Fruit fly (Drosophila melanogaster) whole organism, embryonic: Measurements from ENCODE around the gene Hr78.

Experiments used
- Bteb2 ChIP-seq: fragments of 200-800 bp; sonication (Bioruptor generic); optimal IDR thresholded peaks from 2 replicates; lab custom pipeline; 2016; ENCODE audit warnings: missing biosample characterization, missing genetic modification characterization
- CG10321 ChIP-seq: fragments of 200-800 bp; sonication (Bioruptor generic); IDR thresholded peaks from 2 replicates; pipeline ENCODE4 v1.3.6; 2022; ENCODE audit warnings: missing biosample characterization, missing genetic modification characterization
- CG12104 ChIP-seq: fragments of 200-800 bp; sonication (Bioruptor generic); optimal IDR thresholded peaks from 3 replicates; lab custom pipeline; 2016; ENCODE audit warnings: missing biosample characterization, missing genetic modification characterization
- CG13424 ChIP-seq: fragments of 200-800 bp; sonication (Bioruptor generic); optimal IDR thresholded peaks from 2 replicates; lab custom pipeline; 2019; ENCODE audit warnings: missing biosample characterization, mild to moderate bottlenecking, missing genetic modification characterization, moderate library complexity
- CG15601 ChIP-seq: fragments of 200-800 bp; sonication (Bioruptor generic); optimal IDR thresholded peaks from 3 replicates; lab custom pipeline; 2019; ENCODE audit warnings: missing biosample characterization, mild to moderate bottlenecking, missing genetic modification characterization, moderate library complexity
- CG15696 ChIP-seq: fragments of 200-800 bp; sonication (Bioruptor generic); optimal IDR thresholded peaks from 2 replicates; lab custom pipeline; 2019; ENCODE audit warnings: missing biosample characterization, mild to moderate bottlenecking, missing genetic modification characterization, moderate library complexity
- CG16779 ChIP-seq: fragments of 200-800 bp; sonication (Bioruptor generic); IDR thresholded peaks from 2 replicates; pipeline ENCODE4 v1.3.6; 2022; ENCODE audit warnings: missing biosample characterization, missing genetic modification characterization
- CG16815 ChIP-seq: fragments of 200-800 bp; sonication (Bioruptor generic); optimal IDR thresholded peaks from 3 replicates; lab custom pipeline; 2017; ENCODE audit warnings: missing biosample characterization, mild to moderate bottlenecking, missing genetic modification characterization
- CG17568 ChIP-seq: fragments of 200-800 bp; sonication (Bioruptor generic); optimal IDR thresholded peaks from 2 replicates; lab custom pipeline; 2018; ENCODE audit warnings: missing biosample characterization, mild to moderate bottlenecking, missing genetic modification characterization, moderate library complexity
- CG17802 ChIP-seq: fragments of 200-800 bp; sonication (Bioruptor generic); optimal IDR thresholded peaks from 2 replicates; lab custom pipeline; 2018; ENCODE audit warnings: missing biosample characterization, mild to moderate bottlenecking, missing genetic modification characterization, moderate library complexity
- CG18764 ChIP-seq: fragments of 200-800 bp; sonication (Bioruptor generic); optimal IDR thresholded peaks from 3 replicates; lab custom pipeline; 2016; ENCODE audit warnings: missing biosample characterization, missing genetic modification characterization
- CG2202 ChIP-seq: fragments of 200-800 bp; sonication (Bioruptor generic); optimal IDR thresholded peaks from 2 replicates; lab custom pipeline; 2018; ENCODE audit warnings: missing biosample characterization, mild to moderate bottlenecking, missing genetic modification characterization
- CG31441 ChIP-seq: fragments of 200-800 bp; sonication (Bioruptor generic); IDR thresholded peaks from 2 replicates; pipeline ENCODE4 v1.3.6; 2022; ENCODE audit warnings: missing biosample characterization, missing genetic modification characterization
- CG3281 ChIP-seq: fragments of 200-800 bp; sonication (Bioruptor generic); optimal IDR thresholded peaks from 3 replicates; lab custom pipeline; 2017; ENCODE audit warnings: missing biosample characterization, mild to moderate bottlenecking, missing genetic modification characterization
- CG4360 ChIP-seq: fragments of 200-800 bp; sonication (Bioruptor generic); IDR thresholded peaks from 2 replicates; pipeline ENCODE4 v1.3.6; 2022; ENCODE audit warnings: missing biosample characterization, missing genetic modification characterization
- CG4424 ChIP-seq: fragments of 200-800 bp; sonication (Bioruptor generic); optimal IDR thresholded peaks from 3 replicates; lab custom pipeline; 2016; ENCODE audit warnings: missing biosample characterization, missing genetic modification characterization
- CG5245 ChIP-seq: fragments of 200-800 bp; sonication (Bioruptor generic); optimal IDR thresholded peaks from 3 replicates; lab custom pipeline; 2016; ENCODE audit warnings: missing biosample characterization, missing genetic modification characterization
- CG6272 ChIP-seq: fragments of 200-800 bp; sonication (Bioruptor generic); IDR thresholded peaks from 2 replicates; pipeline ENCODE4 v1.3.6; 2022; ENCODE audit warnings: missing biosample characterization, missing genetic modification characterization
- CG7987 ChIP-seq: fragments of 200-800 bp; sonication (Bioruptor generic); optimal IDR thresholded peaks from 2 replicates; lab custom pipeline; 2018; ENCODE audit warnings: missing biosample characterization, mild to moderate bottlenecking, missing genetic modification characterization, moderate library complexity
- CG9932 ChIP-seq: fragments of 200-800 bp; sonication (Bioruptor generic); IDR thresholded peaks from 2 replicates; pipeline ENCODE4 v1.3.6; 2022; ENCODE audit warnings: missing biosample characterization, missing genetic modification characterization
- CTCF ChIP-seq: fragments of 200-800 bp; sonication (Bioruptor generic); optimal IDR thresholded peaks from 2 replicates; lab custom pipeline; 2017; ENCODE audit warnings: missing biosample characterization, mild to moderate bottlenecking, missing genetic modification characterization, moderate library complexity
- D19B ChIP-seq: fragments of 200-800 bp; sonication (Bioruptor generic); optimal IDR thresholded peaks from 2 replicates; lab custom pipeline; 2017; ENCODE audit warnings: missing biosample characterization, mild to moderate bottlenecking, missing genetic modification characterization
- Dad ChIP-seq: fragments of 200-800 bp; sonication (Bioruptor generic); optimal IDR thresholded peaks from 3 replicates; lab custom pipeline; 2016; ENCODE audit warnings: missing biosample characterization, missing genetic modification characterization
- Elba2 ChIP-seq: fragments of 200-800 bp; sonication (Bioruptor generic); optimal IDR thresholded peaks from 3 replicates; lab custom pipeline; 2016; ENCODE audit warnings: missing biosample characterization, missing genetic modification characterization
- Gug ChIP-seq: fragments of 200-800 bp; sonication (Bioruptor generic); IDR thresholded peaks from 4 replicates; pipeline ENCODE4 v1.3.6; 2022; ENCODE audit warnings: missing biosample characterization, missing genetic modification characterization
- HLHmδ ChIP-seq: fragments of 200-800 bp; sonication (Bioruptor generic); optimal IDR thresholded peaks from 2 replicates; lab custom pipeline; 2018; ENCODE audit warnings: missing biosample characterization, mild to moderate bottlenecking, missing genetic modification characterization, moderate library complexity
- Kr ChIP-seq: fragments of 200-800 bp; sonication (Bioruptor generic); optimal IDR thresholded peaks from 2 replicates; lab custom pipeline; 2017; ENCODE audit warnings: missing biosample characterization, mild to moderate bottlenecking, missing genetic modification characterization
- Meics ChIP-seq: fragments of 200-800 bp; sonication (Bioruptor generic); optimal IDR thresholded peaks from 2 replicates; lab custom pipeline; 2017; ENCODE audit warnings: missing biosample characterization, mild to moderate bottlenecking, missing genetic modification characterization
- Nf-YA ChIP-seq: fragments of 200-800 bp; sonication (Bioruptor generic); IDR thresholded peaks from 2 replicates; pipeline ENCODE4 v1.3.6; 2022; ENCODE audit warnings: missing biosample characterization, missing genetic modification characterization
- NfI ChIP-seq: fragments of 200-800 bp; sonication (Bioruptor generic); optimal IDR thresholded peaks from 3 replicates; lab custom pipeline; 2018; ENCODE audit warnings: missing biosample characterization, mild to moderate bottlenecking, missing genetic modification characterization, moderate library complexity
- Oli ChIP-seq: fragments of 200-800 bp; sonication (Bioruptor generic); optimal IDR thresholded peaks from 2 replicates; lab custom pipeline; 2018; ENCODE audit warnings: missing biosample characterization, mild to moderate bottlenecking, missing genetic modification characterization, moderate library complexity
- Ravus ChIP-seq: fragments of 200-800 bp; sonication (Bioruptor generic); IDR thresholded peaks from 2 replicates; pipeline ENCODE4 v1.3.6; 2022; ENCODE audit warnings: missing biosample characterization, missing genetic modification characterization
- Rfx ChIP-seq: fragments of 200-800 bp; sonication (Bioruptor generic); IDR thresholded peaks from 2 replicates; pipeline ENCODE4 v1.3.6; 2022; ENCODE audit warnings: missing biosample characterization, missing genetic modification characterization
- bcd ChIP-seq: fragments of 200-800 bp; sonication (Bioruptor generic); optimal IDR thresholded peaks from 2 replicates; lab custom pipeline; 2017; ENCODE audit warnings: missing biosample characterization, mild to moderate bottlenecking, missing genetic modification characterization
- caup ChIP-seq: fragments of 200-800 bp; sonication (Bioruptor generic); optimal IDR thresholded peaks from 3 replicates; lab custom pipeline; 2017; ENCODE audit warnings: missing biosample characterization, mild to moderate bottlenecking, missing genetic modification characterization, moderate library complexity; ENCODE audit not compliant: severe bottlenecking
- crc ChIP-seq: fragments of 200-800 bp; sonication (Bioruptor generic); optimal IDR thresholded peaks from 2 replicates; lab custom pipeline; 2016; ENCODE audit warnings: missing biosample characterization, missing genetic modification characterization
- dmrt11E ChIP-seq: fragments of 200-800 bp; sonication (Bioruptor generic); optimal IDR thresholded peaks from 3 replicates; lab custom pipeline; 2018; ENCODE audit warnings: missing biosample characterization, mild to moderate bottlenecking, missing genetic modification characterization, moderate library complexity
- dmrt99B ChIP-seq: fragments of 200-800 bp; sonication (Bioruptor generic); optimal IDR thresholded peaks from 2 replicates; lab custom pipeline; 2018; ENCODE audit warnings: missing biosample characterization, mild to moderate bottlenecking, missing genetic modification characterization, moderate library complexity
- en ChIP-seq: fragments of 200-800 bp; sonication (Bioruptor generic); optimal IDR thresholded peaks from 2 replicates; lab custom pipeline; 2016; ENCODE audit warnings: missing biosample characterization, missing genetic modification characterization
- ken ChIP-seq: fragments of 200-800 bp; sonication (Bioruptor generic); IDR thresholded peaks from 3 replicates; pipeline ENCODE4 v1.3.6; 2022; ENCODE audit warnings: missing biosample characterization, missing genetic modification characterization
- knrl ChIP-seq: fragments of 200-800 bp; sonication (Bioruptor generic); IDR thresholded peaks from 3 replicates; pipeline ENCODE4 v1.3.6; 2022; ENCODE audit warnings: missing biosample characterization, missing genetic modification characterization; ENCODE audit not compliant: partially characterized antibody
- lbe ChIP-seq: fragments of 200-800 bp; sonication (Bioruptor generic); optimal IDR thresholded peaks from 2 replicates; lab custom pipeline; 2016; ENCODE audit warnings: missing biosample characterization, mild to moderate bottlenecking, missing genetic modification characterization
- mirr ChIP-seq: fragments of 200-800 bp; sonication (Bioruptor generic); optimal IDR thresholded peaks from 3 replicates; lab custom pipeline; 2018; ENCODE audit warnings: missing biosample characterization, mild to moderate bottlenecking, missing genetic modification characterization
- p53 ChIP-seq: fragments of 200-800 bp; sonication (Bioruptor generic); optimal IDR thresholded peaks from 2 replicates; lab custom pipeline; 2016; ENCODE audit warnings: missing biosample characterization, missing genetic modification characterization
- pan ChIP-seq, 4 experiments: fragments of >200 bp in 3 of 4; fragments of 200-800 bp in 1 of 4; sonication (Bioruptor generic) in 1 of 4; optimal IDR thresholded peaks in 3 of 4; IDR thresholded peaks in 1 of 4; 2 replicates each; pipeline versions ENCODE4 v1.3.6 to Lab custom; 2017 to 2022; ENCODE audit warnings: missing biosample characterization in 2 of 4, missing genetic modification characterization in 2 of 4, mixed read lengths in 1 of 4
- phol ChIP-seq: fragments of 200-800 bp; sonication (Bioruptor generic); optimal IDR thresholded peaks from 3 replicates; lab custom pipeline; 2018; ENCODE audit warnings: missing biosample characterization, mild to moderate bottlenecking, missing genetic modification characterization, moderate library complexity
- pnt ChIP-seq: fragments of 200-800 bp; sonication (Bioruptor generic); optimal IDR thresholded peaks from 3 replicates; lab custom pipeline; 2016; ENCODE audit warnings: missing biosample characterization, missing genetic modification characterization
- pum ChIP-seq: fragments of 200-800 bp; sonication (Bioruptor generic); optimal IDR thresholded peaks from 2 replicates; lab custom pipeline; 2016; ENCODE audit warnings: missing biosample characterization, missing genetic modification characterization
- slp2 ChIP-seq: fragments of 200-800 bp; sonication (Bioruptor generic); optimal IDR thresholded peaks from 2 replicates; lab custom pipeline; 2016; ENCODE audit warnings: missing biosample characterization, missing genetic modification characterization
- so ChIP-seq: fragments of 200-800 bp; sonication (Bioruptor generic); IDR thresholded peaks from 3 replicates; pipeline ENCODE4 v1.3.6; 2022; ENCODE audit warnings: missing biosample characterization, missing genetic modification characterization
- tap ChIP-seq: fragments of 200-800 bp; optimal IDR thresholded peaks from 3 replicates; lab custom pipeline; 2019; ENCODE audit warnings: missing biosample characterization, mild to moderate bottlenecking, missing genetic modification characterization, moderate library complexity
- trem ChIP-seq: fragments of 200-800 bp; optimal IDR thresholded peaks from 3 replicates; lab custom pipeline; 2019; ENCODE audit warnings: missing biosample characterization, mild to moderate bottlenecking, missing genetic modification characterization, moderate library complexity

Hr78 gene

dm6 chr3L:21536857-21537256 is 39.6 kb upstream of the Hr78 start, which contains the start of gene Rpn10 (continued):
- TF ChIP-seq CG15696 (no peak), NfI (no peak), D19B (GFP tag; lab: Kevin White, UChicago) (no peak), bcd (no peak), CG10321 (GFP tag; lab: Robert Waterston, UW) (no peak), CG17802 (tag; lab: Kevin White, UChicago) (no peak), CG3281 (GFP tag; lab: Kevin White, UChicago) (no peak), Dad (no peak), en (GFP tag; lab: Kevin White, UChicago) (no peak), CG17568 (GFP tag; lab: Kevin White, UChicago) (no peak), Oli (no peak), CG16779 (GFP tag; lab: Robert Waterston, UW) (no peak), Rfx (GFP tag; lab: Robert Waterston, UW) (peak; percentile 65; the same call in 1 of the 2 replicates), HLHmδ (no peak), Kr (GFP tag; lab: Kevin White, UChicago) (no peak), CG6272 (no peak), dmrt11E (tag; lab: Kevin White, UChicago) (peak; percentile 17), p53 (peak; percentile 31), CTCF (peak; percentile 73), mirr (no peak), caup (GFP tag; lab: Kevin White, UChicago) (no peak), ken (GFP tag; lab: Robert Waterston, UW) (no peak), so (no peak), slp2 (no peak), CG4360 (no peak), CG18764 (GFP tag; lab: Kevin White, UChicago) (no peak), Ravus (GFP tag; lab: Robert Waterston, UW) (no peak), CG13424 (peak; percentile 44), Meics (GFP tag; lab: Kevin White, UChicago) (no peak), phol (tag; lab: Kevin White, UChicago) (peak; percentile 64), Gug (GFP tag; lab: Robert Waterston, UW) (peak; percentile 10; the same call in 1 of the 4 replicates), Bteb2 (GFP tag; lab: Kevin White, UChicago) (no peak), CG16815 (GFP tag; lab: Kevin White, UChicago) (no peak), pan (optimal IDR thresholded peaks at IDR 0.05; lab: Kevin White, UChicago) (no peak), pan (GFP tag; optimal IDR thresholded peaks at IDR 0.05 in 1 of 2, IDR thresholded peaks at IDR 0.05 in 1 of 2) (no peak), knrl (GFP tag; lab: Robert Waterston, UW) (peak; percentile 98), tap (no peak), CG2202 (no peak), CG15601 (peak; percentile 11), lbe (GFP tag; lab: Kevin White, UChicago) (no peak), pnt (no peak), Elba2 (GFP tag; lab: Kevin White, UChicago) (no peak), CG12104 (GFP tag; lab: Kevin White, UChicago) (no peak), crc (GFP tag; lab: Kevin White, UChicago) (no peak), dmrt99B (tag; lab: Kevin White, UChicago) (no peak), CG9932 (GFP tag; lab: Robert Waterston, UW) (no peak), Nf-YA (GFP tag; lab: Robert Waterston, UW) (no peak), trem (tag; lab: Kevin White, UChicago) (peak; percentile 86), CG31441 (GFP tag; lab: Robert Waterston, UW) (no peak), CG4424 (peak; percentile 1), CG5245 (GFP tag; lab: Kevin White, UChicago) (no peak), CG7987 (GFP tag; lab: Kevin White, UChicago) (peak; percentile 2), pum (GFP tag; lab: Kevin White, UChicago) (peak; percentile 26)
